Fruit fly (Drosophila melanogaster) whole organism, pupa: Measurements from ENCODE around the gene Rab18.
A peak's percentile ranks its signal among the peaks of the same experiment; 100 is the strongest.

Experiments
- CG10348 ChIP-seq: fragments of 200-800 bp; sonication (Bioruptor generic); IDR thresholded peaks from 2 replicates; pipeline ENCODE4 v1.3.6; 2022; ENCODE audit warnings: missing biosample characterization, missing genetic modification characterization
- CG13204 ChIP-seq: fragments of 200-800 bp; sonication (Bioruptor generic); optimal IDR thresholded peaks from 2 replicates; lab custom pipeline; 2018; ENCODE audit warnings: missing biosample characterization, mild to moderate bottlenecking, missing genetic modification characterization, moderate library complexity
- CG14655 ChIP-seq: fragments of 200-800 bp; sonication (Bioruptor generic); optimal IDR thresholded peaks from 3 replicates; lab custom pipeline; 2017; ENCODE audit warnings: mild to moderate bottlenecking, missing biosample characterization, missing genetic modification reagents, missing genetic modification characterization
- CG15710 ChIP-seq: fragments of 200-800 bp; sonication (Bioruptor generic); optimal IDR thresholded peaks from 2 replicates; lab custom pipeline; 2018; ENCODE audit warnings: missing biosample characterization, mild to moderate bottlenecking, missing genetic modification characterization, moderate library complexity
- CG17806 ChIP-seq: fragments of 200-800 bp; sonication (Bioruptor generic); optimal IDR thresholded peaks from 2 replicates; lab custom pipeline; 2018; ENCODE audit warnings: missing biosample characterization, mild to moderate bottlenecking, missing genetic modification characterization, moderate library complexity
- CG32121 ChIP-seq: fragments of 200-800 bp; sonication (Bioruptor generic); IDR thresholded peaks from 2 replicates; pipeline ENCODE4 v1.3.6; 2022; ENCODE audit warnings: missing biosample characterization, missing genetic modification characterization
- CG34367 ChIP-seq: fragments of 200-800 bp; sonication (Bioruptor generic); optimal IDR thresholded peaks from 2 replicates; lab custom pipeline; 2018; ENCODE audit warnings: missing biosample characterization, mild to moderate bottlenecking, missing genetic modification characterization
- CG4496 ChIP-seq: fragments of 200-800 bp; sonication (Bioruptor generic); IDR thresholded peaks from 3 replicates; pipeline ENCODE4 v1.3.6; 2022; ENCODE audit warnings: missing biosample characterization, missing genetic modification characterization
- CG8301 ChIP-seq: fragments of 200-800 bp; sonication (Bioruptor generic); optimal IDR thresholded peaks from 2 replicates; lab custom pipeline; 2018; ENCODE audit warnings: missing biosample characterization, mild to moderate bottlenecking, missing genetic modification characterization
- D1 ChIP-seq: fragments of 200-800 bp; sonication (Bioruptor generic); optimal IDR thresholded peaks from 2 replicates; lab custom pipeline; 2018; ENCODE audit warnings: missing biosample characterization, mild to moderate bottlenecking, missing genetic modification characterization, moderate library complexity
- EcR ChIP-seq: fragments of 200-800 bp; sonication (Bioruptor generic); optimal IDR thresholded peaks from 3 replicates; lab custom pipeline; 2019; ENCODE audit warnings: missing biosample characterization, missing genetic modification characterization, mild to moderate bottlenecking, moderate library complexity, missing genetic modification reagents
- Ets98B ChIP-seq: fragments of 200-800 bp; sonication (Bioruptor generic); IDR thresholded peaks from 2 replicates; pipeline ENCODE4 v1.3.6; 2022; ENCODE audit warnings: missing biosample characterization, missing genetic modification characterization
- Pif1A ChIP-seq: fragments of 200-800 bp; sonication (Bioruptor generic); optimal IDR thresholded peaks from 3 replicates; lab custom pipeline; 2016; ENCODE audit warnings: missing biosample characterization, missing genetic modification characterization
- Pif1B ChIP-seq: fragments of 200-800 bp; sonication (Bioruptor generic); optimal IDR thresholded peaks from 3 replicates; lab custom pipeline; 2016; ENCODE audit warnings: missing biosample characterization, missing genetic modification characterization
- Snoo ChIP-seq: fragments of 200-800 bp; sonication (Bioruptor generic); optimal IDR thresholded peaks from 3 replicates; lab custom pipeline; 2017; ENCODE audit warnings: missing biosample characterization, mild to moderate bottlenecking, missing genetic modification characterization, inconsistent platforms
- fd96Ca ChIP-seq: fragments of 200-800 bp; sonication (Bioruptor generic); IDR thresholded peaks from 3 replicates; pipeline ENCODE4 v1.3.6; 2022; ENCODE audit warnings: missing biosample characterization, missing genetic modification characterization
- gl ChIP-seq: fragments of 200-800 bp; sonication (Bioruptor generic); optimal IDR thresholded peaks from 2 replicates; lab custom pipeline; 2018; ENCODE audit warnings: missing biosample characterization, mild to moderate bottlenecking, missing genetic modification characterization
- rn ChIP-seq: fragments of 200-800 bp; sonication (Bioruptor generic); IDR thresholded peaks from 2 replicates; pipeline ENCODE4 v1.3.6; 2022; ENCODE audit warnings: missing biosample characterization, missing genetic modification characterization

Rab18 gene

DNA sequence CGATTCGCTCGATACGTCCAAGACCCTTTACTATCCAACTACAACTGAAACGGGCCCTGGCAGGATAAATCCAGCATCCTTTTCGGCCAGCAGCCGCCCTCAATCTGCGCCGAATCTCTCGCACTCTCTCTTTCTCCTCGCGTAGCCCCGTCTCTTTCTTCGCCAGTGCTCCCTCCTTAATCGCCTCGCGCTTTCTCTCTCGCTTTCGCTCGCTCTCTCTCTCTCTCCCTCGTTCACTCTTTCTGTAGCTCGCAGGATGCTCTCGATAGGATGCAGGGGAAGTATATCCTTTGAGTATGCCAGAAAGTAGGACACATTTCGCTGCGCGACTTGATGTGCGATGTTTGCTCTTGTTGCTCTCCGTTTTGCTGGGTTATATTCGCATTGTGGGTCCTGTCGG is 34.1 kb downstream of the Rab18 start:
- TF ChIP-seq CG34367 (tag; lab: Kevin White, UChicago) (no peak), Snoo (no peak), Pif1A (GFP tag; lab: Kevin White, UChicago) (no peak), CG4496 (GFP tag; lab: Robert Waterston, UW) (no peak), CG17806 (tag; lab: Kevin White, UChicago) (no peak), gl (no peak), CG32121 (GFP tag; lab: Robert Waterston, UW) (no peak), rn (GFP tag; lab: Robert Waterston, UW) (no peak), CG8301 (tag; lab: Kevin White, UChicago) (no peak), CG10348 (GFP tag; lab: Robert Waterston, UW) (no peak), CG14655 (no peak), CG13204 (GFP tag; lab: Kevin White, UChicago) (no peak), Pif1B (no peak), D1 (no peak), CG15710 (tag; lab: Kevin White, UChicago) (no peak)

- TF ChIP-seq CG8301 (tag; lab: Kevin White, UChicago): no peak
Measured at dm6 chrX:5636529-5637099, 35.0 kb downstream of the Rab18 start.

- TF ChIP-seq CG14655 (no peak), fd96Ca (peak; percentile 68), Pif1A (GFP tag; lab: Kevin White, UChicago) (no peak), CG32121 (GFP tag; lab: Robert Waterston, UW) (peak; percentile 50; the same call in 1 of the 2 replicates), D1 (no peak), CG4496 (GFP tag; lab: Robert Waterston, UW) (0 out of 3 replicates have a peak, but pooled peaks have one; percentile 48), CG15710 (tag; lab: Kevin White, UChicago) (no peak), Ets98B (GFP tag; lab: Robert Waterston, UW) (peak; percentile 40)
Measured at dm6 chrX:5634714-5635113, 36.9 kb downstream of the Rab18 start.

DNA sequence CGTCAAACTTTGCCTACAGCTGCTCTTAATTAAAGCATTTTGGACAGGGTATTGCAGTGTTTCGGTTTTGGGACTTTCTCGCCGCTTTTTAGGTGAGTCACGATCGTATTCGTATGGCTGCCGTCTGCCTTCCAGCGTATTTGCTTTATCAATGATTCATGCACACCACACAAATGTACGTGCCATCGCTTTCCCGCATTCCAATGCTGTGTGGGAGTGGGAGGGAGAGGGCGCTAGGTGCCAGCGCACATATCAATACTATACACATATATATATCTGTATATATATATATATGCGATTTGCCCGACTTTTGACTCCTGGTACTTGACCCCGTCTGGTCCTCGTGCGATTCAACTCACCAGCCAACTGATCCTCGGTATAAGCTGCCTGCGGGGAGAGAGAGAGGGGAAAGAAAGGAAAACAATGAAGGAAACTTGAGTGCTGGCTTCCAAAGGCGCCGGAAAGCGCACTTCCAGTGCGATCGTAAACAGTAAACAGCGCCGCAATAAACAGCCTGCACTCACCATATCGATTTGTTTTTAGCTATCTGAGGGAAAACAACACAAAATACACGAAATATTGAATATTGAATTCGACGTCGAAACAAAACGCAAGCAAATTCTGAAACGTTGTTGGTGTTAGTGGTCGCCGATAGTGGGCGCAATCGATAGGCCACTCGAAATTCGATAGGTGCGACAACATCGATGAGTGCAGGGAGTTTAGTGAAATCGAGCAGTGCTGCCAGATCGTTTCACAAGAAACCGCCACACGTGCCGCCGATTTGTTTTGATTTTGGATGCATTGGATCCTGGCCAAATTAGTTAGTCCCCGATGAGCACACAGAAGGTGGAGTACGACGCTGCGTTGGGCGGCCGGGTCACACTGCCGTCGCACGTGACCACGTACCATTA is 49.5 kb downstream of the Rab18 start, which contains the start of the genes Mlc-c and Pop1:
Gene Mlc-c, minus strand, starts transcription at position 647 of the 911 bp plus-strand sequence.
Gene Pop1, plus strand, starts transcription at position 756 of the 911 bp plus-strand sequence.
- TF ChIP-seq EcR (GFP tag; lab: Kevin White, UChicago) (peak; percentile 74), rn (GFP tag; lab: Robert Waterston, UW) (no peak)
